Fruit fly (Drosophila melanogaster): ENCODE measurements around the gene c12.2.

- no peak for TF ChIP-seq psq (optimal IDR thresholded peaks at IDR 0.05)
- no peak for TF ChIP-seq pan (optimal IDR thresholded peaks at IDR 0.05)
- TF ChIP-seq EcR (GFP tag; optimal IDR thresholded peaks at IDR 0.05), result no peak
- TF ChIP-seq usp (GFP tag; optimal IDR thresholded peaks at IDR 0.05), result no peak
- TF ChIP-seq CG8478 (optimal IDR thresholded peaks at IDR 0.05), result no peak
Observed at dm6 chrX:9344482-9345106, 25.4 kb downstream of the c12.2 start.

All from whole organism.